Fruit fly (Drosophila melanogaster) whole organism, prepupa: ENCODE measurements around the gene CG32641.

Experiments used
- Blimp-1 ChIP-seq: fragments of 200-800 bp; sonication (Bioruptor generic); optimal IDR thresholded peaks from 3 replicates; lab custom pipeline; 2017; ENCODE audit warnings: missing biosample characterization, missing genetic modification characterization, mild to moderate bottlenecking, moderate library complexity, missing genetic modification reagents
- CG10631 ChIP-seq: fragments of 200-800 bp; sonication (Bioruptor generic); optimal IDR thresholded peaks from 2 replicates; lab custom pipeline; 2016; ENCODE audit warnings: missing biosample characterization, missing genetic modification characterization
- CG11762 ChIP-seq: fragments of 200-800 bp; sonication (Bioruptor generic); optimal IDR thresholded peaks from 3 replicates; lab custom pipeline; 2016; ENCODE audit warnings: missing biosample characterization, missing genetic modification characterization; ENCODE audit not compliant: insufficient read depth
- CG11902 ChIP-seq: fragments of 200-800 bp; sonication (Bioruptor generic); optimal IDR thresholded peaks from 3 replicates; lab custom pipeline; 2016; ENCODE audit warnings: missing biosample characterization, missing genetic modification characterization
- CG1621 ChIP-seq: fragments of 200-800 bp; sonication (Bioruptor generic); optimal IDR thresholded peaks from 3 replicates; lab custom pipeline; 2018; ENCODE audit warnings: missing biosample characterization, mild to moderate bottlenecking, missing genetic modification characterization
- CG16779 ChIP-seq: fragments of 200-800 bp; sonication (Bioruptor generic); optimal IDR thresholded peaks from 3 replicates; lab custom pipeline; 2017; ENCODE audit warnings: missing biosample characterization, mild to moderate bottlenecking, missing genetic modification characterization
- CG31627 ChIP-seq: fragments of 200-800 bp; sonication (Bioruptor generic); optimal IDR thresholded peaks from 3 replicates; lab custom pipeline; 2016; ENCODE audit warnings: missing biosample characterization, missing genetic modification characterization
- CG32006 ChIP-seq: fragments of 200-800 bp; sonication (Bioruptor generic); optimal IDR thresholded peaks from 3 replicates; lab custom pipeline; 2017; ENCODE audit warnings: missing biosample characterization, mild to moderate bottlenecking, missing genetic modification characterization
- CG34406 ChIP-seq: fragments of 200-800 bp; sonication (Bioruptor generic); optimal IDR thresholded peaks from 3 replicates; lab custom pipeline; 2016; ENCODE audit warnings: missing biosample characterization, missing genetic modification characterization
- CG3919 ChIP-seq: fragments of 200-800 bp; sonication (Bioruptor generic); optimal IDR thresholded peaks from 3 replicates; lab custom pipeline; 2016; ENCODE audit warnings: missing biosample characterization, missing genetic modification characterization
- CG4318 ChIP-seq: fragments of 200-800 bp; sonication (Bioruptor generic); optimal IDR thresholded peaks from 3 replicates; lab custom pipeline; 2017; ENCODE audit warnings: missing biosample characterization, mild to moderate bottlenecking, missing genetic modification characterization
- CG6163 ChIP-seq: fragments of 200-800 bp; sonication (Bioruptor generic); IDR thresholded peaks from 3 replicates; pipeline ENCODE4 v1.3.6; 2022; ENCODE audit warnings: missing biosample characterization, missing genetic modification characterization
- CG6276 ChIP-seq: fragments of 200-800 bp; sonication (Bioruptor generic); optimal IDR thresholded peaks from 2 replicates; lab custom pipeline; 2017; ENCODE audit warnings: missing biosample characterization, mild to moderate bottlenecking, missing genetic modification characterization
- CG6792 ChIP-seq: fragments of 200-800 bp; sonication (Bioruptor generic); optimal IDR thresholded peaks from 3 replicates; lab custom pipeline; 2016; ENCODE audit warnings: missing biosample characterization, missing genetic modification characterization
- CG6808 ChIP-seq: fragments of 200-800 bp; sonication (Bioruptor generic); optimal IDR thresholded peaks from 3 replicates; lab custom pipeline; 2017; ENCODE audit warnings: missing biosample characterization, missing genetic modification characterization, mild to moderate bottlenecking, moderate library complexity, missing genetic modification reagents
- CG7368 ChIP-seq: fragments of 200-800 bp; sonication (Bioruptor generic); optimal IDR thresholded peaks from 3 replicates; lab custom pipeline; 2016; ENCODE audit warnings: missing biosample characterization, missing genetic modification characterization
- CG8119 ChIP-seq: fragments of 200-800 bp; sonication (Bioruptor generic); IDR thresholded peaks from 3 replicates; pipeline ENCODE4 v1.3.6; 2022; ENCODE audit warnings: missing biosample characterization, missing genetic modification characterization
- CG8319 ChIP-seq: fragments of 200-800 bp; sonication (Bioruptor generic); optimal IDR thresholded peaks from 3 replicates; lab custom pipeline; 2016; ENCODE audit warnings: missing biosample characterization, missing genetic modification characterization
- CG8632 ChIP-seq: fragments of 200-800 bp; sonication (Bioruptor generic); optimal IDR thresholded peaks from 3 replicates; lab custom pipeline; 2016; ENCODE audit warnings: missing biosample characterization, missing genetic modification characterization
- CG9139 ChIP-seq: fragments of 200-800 bp; sonication (Bioruptor generic); optimal IDR thresholded peaks from 3 replicates; lab custom pipeline; 2017; ENCODE audit warnings: missing biosample characterization, mild to moderate bottlenecking, missing genetic modification characterization
- Eip75B ChIP-seq: fragments of 200-800 bp; sonication (Bioruptor generic); optimal IDR thresholded peaks from 3 replicates; lab custom pipeline; 2016; ENCODE audit warnings: missing biosample characterization, missing genetic modification characterization
- Eip93F ChIP-seq: fragments of 200-800 bp; sonication (Bioruptor generic); optimal IDR thresholded peaks from 2 replicates; lab custom pipeline; 2016; ENCODE audit warnings: missing biosample characterization, mild to moderate bottlenecking, missing genetic modification characterization
- Ets96B ChIP-seq: fragments of 200-800 bp; optimal IDR thresholded peaks from 2 replicates; lab custom pipeline; 2019; ENCODE audit warnings: missing biosample characterization, mild to moderate bottlenecking, missing genetic modification characterization, moderate library complexity
- Gug ChIP-seq: fragments of 200-800 bp; sonication (Bioruptor generic); IDR thresholded peaks from 2 replicates; pipeline ENCODE4 v1.3.6; 2022; ENCODE audit warnings: missing biosample characterization, missing genetic modification characterization
- Hr39 ChIP-seq: fragments of 200-800 bp; sonication (Bioruptor generic); optimal IDR thresholded peaks from 2 replicates; lab custom pipeline; 2016; ENCODE audit warnings: missing biosample characterization, missing genetic modification characterization
- OdsH ChIP-seq: fragments of 200-800 bp; sonication (Bioruptor generic); optimal IDR thresholded peaks from 3 replicates; lab custom pipeline; 2016; ENCODE audit warnings: missing biosample characterization, missing genetic modification characterization
- Sox102F ChIP-seq: fragments of 200-800 bp; sonication (Bioruptor generic); optimal IDR thresholded peaks from 2 replicates; lab custom pipeline; 2016; ENCODE audit warnings: missing biosample characterization, mild to moderate bottlenecking, missing genetic modification characterization
- Sox15 ChIP-seq: fragments of 200-800 bp; sonication (Bioruptor generic); optimal IDR thresholded peaks from 3 replicates; lab custom pipeline; 2016; ENCODE audit warnings: missing biosample characterization, missing genetic modification characterization
- achi ChIP-seq: fragments of 200-800 bp; sonication (Bioruptor generic); optimal IDR thresholded peaks from 3 replicates; lab custom pipeline; 2016; ENCODE audit warnings: missing biosample characterization, missing genetic modification characterization
- acj6 ChIP-seq: fragments of 200-800 bp; sonication (Bioruptor generic); optimal IDR thresholded peaks from 3 replicates; lab custom pipeline; 2016; ENCODE audit warnings: missing biosample characterization, missing genetic modification characterization
- cyc ChIP-seq: fragments of 200-800 bp; sonication (Bioruptor generic); optimal IDR thresholded peaks from 3 replicates; lab custom pipeline; 2016; ENCODE audit warnings: missing biosample characterization, missing genetic modification characterization
- dac ChIP-seq: fragments of 200-800 bp; sonication (Bioruptor generic); optimal IDR thresholded peaks from 2 replicates; lab custom pipeline; 2017; ENCODE audit warnings: missing biosample characterization, mild to moderate bottlenecking, missing genetic modification characterization
- dsx ChIP-seq: fragments of 200-800 bp; optimal IDR thresholded peaks from 3 replicates; lab custom pipeline; 2019; ENCODE audit warnings: missing biosample characterization, mild to moderate bottlenecking, missing genetic modification characterization, moderate library complexity; ENCODE audit not compliant: poor library complexity, severe bottlenecking
- esn ChIP-seq: fragments of 200-800 bp; sonication (Bioruptor generic); optimal IDR thresholded peaks from 2 replicates; lab custom pipeline; 2016; ENCODE audit warnings: missing biosample characterization, mild to moderate bottlenecking, missing genetic modification characterization, moderate library complexity
- fd59A ChIP-seq: fragments of 200-800 bp; sonication (Bioruptor generic); optimal IDR thresholded peaks from 2 replicates; lab custom pipeline; 2017; ENCODE audit warnings: missing biosample characterization, mild to moderate bottlenecking, missing genetic modification characterization, missing genetic modification reagents
- fd85E ChIP-seq: fragments of 200-800 bp; sonication (Bioruptor generic); optimal IDR thresholded peaks from 3 replicates; lab custom pipeline; 2016; ENCODE audit warnings: missing biosample characterization, missing genetic modification characterization
- fkh ChIP-seq: fragments of 200-800 bp; sonication (Bioruptor generic); optimal IDR thresholded peaks from 3 replicates; lab custom pipeline; 2017; ENCODE audit warnings: missing biosample characterization, mild to moderate bottlenecking, missing genetic modification characterization, moderate library complexity
- lz ChIP-seq: fragments of 200-800 bp; sonication (Bioruptor generic); optimal IDR thresholded peaks from 3 replicates; lab custom pipeline; 2016; ENCODE audit warnings: missing biosample characterization, missing genetic modification characterization
- pdm3 ChIP-seq: fragments of 200-800 bp; sonication (Bioruptor generic); optimal IDR thresholded peaks from 3 replicates; lab custom pipeline; 2016; ENCODE audit warnings: missing biosample characterization, missing genetic modification characterization
- spab ChIP-seq: fragments of 200-800 bp; sonication (Bioruptor generic); optimal IDR thresholded peaks from 2 replicates; lab custom pipeline; 2017; ENCODE audit warnings: missing biosample characterization, mild to moderate bottlenecking, missing genetic modification characterization, missing genetic modification reagents
- svp ChIP-seq: fragments of 200-800 bp; sonication (Bioruptor generic); peaks from one replicate; lab custom pipeline; 2016; ENCODE audit warnings: missing biosample characterization, missing genetic modification characterization
- topi ChIP-seq: fragments of 200-800 bp; sonication (Bioruptor generic); optimal IDR thresholded peaks from 3 replicates; lab custom pipeline; 2016; ENCODE audit warnings: missing biosample characterization, missing genetic modification characterization
- vri ChIP-seq: fragments of 200-800 bp; sonication (Bioruptor generic); optimal IDR thresholded peaks from 3 replicates; lab custom pipeline; 2016; ENCODE audit warnings: missing biosample characterization, mild to moderate bottlenecking, missing genetic modification characterization

The CG32641 gene

dm6 chrX:13194249-13194648 is 10.0 kb downstream of the CG32641 start, which contains the start of gene Coq5:
Gene Coq5, minus strand, starts transcription at chrX:13194551.
- TF ChIP-seq CG4318 (GFP tag; lab: Kevin White, UChicago), result no peak
- no peak for TF ChIP-seq Sox102F (GFP tag; lab: Kevin White, UChicago)
- TF ChIP-seq CG1621, result no peak
- TF ChIP-seq CG6163 (GFP tag; lab: Robert Waterston, UW), result no peak
- TF ChIP-seq achi (GFP tag; lab: Kevin White, UChicago), result no peak
- TF ChIP-seq vri (GFP tag; lab: Kevin White, UChicago), result no peak
- no peak for TF ChIP-seq OdsH (GFP tag; lab: Kevin White, UChicago)
- no peak for TF ChIP-seq CG34406

dm6 chrX:13202162-13202561 is 17.9 kb downstream of the CG32641 start, which contains the start of gene CG44437:
Gene CG44437, minus strand, starts transcription at chrX:13202262.
- TF ChIP-seq lz (no peak), pdm3 (no peak), CG8319 (GFP tag; lab: Kevin White, UChicago) (no peak), CG16779 (tag; lab: Kevin White, UChicago) (no peak), svp (GFP tag; lab: Kevin White, UChicago) (no peak), Blimp-1 (GFP tag; lab: Kevin White, UChicago) (no peak)

- no peak for TF ChIP-seq Eip75B (GFP tag; lab: Kevin White, UChicago)
- TF ChIP-seq CG31627, result no peak
- TF ChIP-seq CG8632 (GFP tag; lab: Kevin White, UChicago), result no peak
- TF ChIP-seq CG34406, result no peak
- TF ChIP-seq CG6808 (GFP tag; lab: Kevin White, UChicago), result no peak
- TF ChIP-seq fd85E (GFP tag; lab: Kevin White, UChicago), result no peak
- no peak for TF ChIP-seq CG3919 (GFP tag; lab: Kevin White, UChicago)
- TF ChIP-seq vri (GFP tag; lab: Kevin White, UChicago), result no peak
- no peak for TF ChIP-seq CG8119 (GFP tag; lab: Robert Waterston, UW)
- no peak for TF ChIP-seq CG7368
- no peak for TF ChIP-seq CG32006 (GFP tag; lab: Kevin White, UChicago)
- no peak for TF ChIP-seq fkh (GFP tag; lab: Kevin White, UChicago)
- TF ChIP-seq Sox15 (GFP tag; lab: Kevin White, UChicago), result no peak
These were observed 20.4 kb downstream of the CG32641 start for dm6 chrX:13204718-13205117.

- no peak for TF ChIP-seq spab (GFP tag; lab: Kevin White, UChicago)
- TF ChIP-seq CG8119 (GFP tag; lab: Robert Waterston, UW), result no peak
- TF ChIP-seq achi (GFP tag; lab: Kevin White, UChicago), result peak; percentile 43
- no peak for TF ChIP-seq vri (GFP tag; lab: Kevin White, UChicago)
- TF ChIP-seq CG11762 (GFP tag; lab: Kevin White, UChicago), result no peak
- TF ChIP-seq CG6792, result no peak
- no peak for TF ChIP-seq Hr39
- TF ChIP-seq CG11902 (GFP tag; lab: Kevin White, UChicago), result no peak
- no peak for TF ChIP-seq CG6808 (GFP tag; lab: Kevin White, UChicago)
- no peak for TF ChIP-seq fkh (GFP tag; lab: Kevin White, UChicago)
- TF ChIP-seq CG16779 (tag; lab: Kevin White, UChicago), result no peak
- no peak for TF ChIP-seq Eip93F (GFP tag; lab: Kevin White, UChicago)
- TF ChIP-seq dac, result no peak
- TF ChIP-seq fd85E (GFP tag; lab: Kevin White, UChicago), result no peak
- TF ChIP-seq cyc (GFP tag; lab: Kevin White, UChicago), result no peak
- no peak for TF ChIP-seq Sox102F (GFP tag; lab: Kevin White, UChicago)
- TF ChIP-seq CG3919 (GFP tag; lab: Kevin White, UChicago), result no peak
- TF ChIP-seq dsx (GFP tag; lab: Kevin White, UChicago), result no peak
- no peak for TF ChIP-seq topi (GFP tag; lab: Kevin White, UChicago)
- no peak for TF ChIP-seq Ets96B
- TF ChIP-seq CG6276 (GFP tag; lab: Kevin White, UChicago), result no peak
- TF ChIP-seq CG32006 (GFP tag; lab: Kevin White, UChicago), result peak; percentile 24
- TF ChIP-seq CG31627, result no peak
- no peak for TF ChIP-seq acj6
- TF ChIP-seq CG4318 (GFP tag; lab: Kevin White, UChicago), result no peak
- no peak for TF ChIP-seq CG1621
- no peak for TF ChIP-seq CG7368
- TF ChIP-seq CG9139 (GFP tag; lab: Kevin White, UChicago), result no peak
- TF ChIP-seq esn (GFP tag; lab: Kevin White, UChicago), result peak; percentile 3
- TF ChIP-seq CG8632 (GFP tag; lab: Kevin White, UChicago), result peak; percentile 7
- TF ChIP-seq fd59A (GFP tag; lab: Kevin White, UChicago), result no peak
- no peak for TF ChIP-seq CG6163 (GFP tag; lab: Robert Waterston, UW)
- no peak for TF ChIP-seq CG10631 (GFP tag; lab: Kevin White, UChicago)
- no peak for TF ChIP-seq Sox15 (GFP tag; lab: Kevin White, UChicago)
- TF ChIP-seq OdsH (GFP tag; lab: Kevin White, UChicago), result no peak
- no peak for TF ChIP-seq Gug
These were observed 23.8 kb downstream of the CG32641 start for dm6 chrX:13208075-13208474.
